Fruit fly (Drosophila melanogaster) whole organism, embryonic: Measurements from ENCODE around the gene Arpc2.
A peak's percentile ranks its signal among the peaks of the same experiment; 100 is the strongest.

ENCODE experiments used
- Adf1 ChIP-seq: fragments of 200-800 bp; sonication (Bioruptor generic); IDR thresholded peaks from 2 replicates; pipeline ENCODE4 v1.3.6; 2022; ENCODE audit warnings: missing biosample characterization, missing genetic modification characterization
- Antp ChIP-seq: fragments of 200-800 bp; sonication (Bioruptor generic); optimal IDR thresholded peaks from 3 replicates; lab custom pipeline; 2016; ENCODE audit warnings: missing biosample characterization, missing genetic modification characterization
- BEAF-32 ChIP-seq: fragments of 200-800 bp; sonication (Bioruptor generic); optimal IDR thresholded peaks from 3 replicates; lab custom pipeline; 2017; ENCODE audit warnings: missing biosample characterization, missing genetic modification characterization, mild to moderate bottlenecking, moderate library complexity, missing genetic modification reagents
- CG10147 ChIP-seq: fragments of 200-800 bp; sonication (Bioruptor generic); optimal IDR thresholded peaks from 2 replicates; lab custom pipeline; 2019; ENCODE audit warnings: missing biosample characterization, mild to moderate bottlenecking, missing genetic modification characterization, moderate library complexity
- CG10979 ChIP-seq: fragments of 200-800 bp; sonication (Bioruptor generic); optimal IDR thresholded peaks from 2 replicates; lab custom pipeline; 2018; ENCODE audit warnings: missing biosample characterization, mild to moderate bottlenecking, missing genetic modification characterization, moderate library complexity
- CG12071 ChIP-seq: fragments of 200-800 bp; sonication (Bioruptor generic); optimal IDR thresholded peaks from 3 replicates; lab custom pipeline; 2018; ENCODE audit warnings: missing biosample characterization, mild to moderate bottlenecking, missing genetic modification characterization
- CG15269 ChIP-seq: fragments of 200-800 bp; sonication (Bioruptor generic); optimal IDR thresholded peaks from 2 replicates; lab custom pipeline; 2018; ENCODE audit warnings: missing biosample characterization, mild to moderate bottlenecking, missing genetic modification characterization, moderate library complexity
- CG15514 ChIP-seq: fragments of 200-800 bp; sonication (Bioruptor generic); optimal IDR thresholded peaks from 3 replicates; lab custom pipeline; 2017; ENCODE audit warnings: missing biosample characterization, missing genetic modification characterization, mild to moderate bottlenecking, moderate library complexity, missing genetic modification reagents
- CG3407 ChIP-seq: fragments of 200-800 bp; sonication (Bioruptor generic); optimal IDR thresholded peaks from 2 replicates; lab custom pipeline; 2018; ENCODE audit warnings: missing biosample characterization, mild to moderate bottlenecking, missing genetic modification characterization
- CG34376 ChIP-seq: fragments of 200-800 bp; sonication (Bioruptor generic); optimal IDR thresholded peaks from 2 replicates; lab custom pipeline; 2018; ENCODE audit warnings: missing biosample characterization, mild to moderate bottlenecking, missing genetic modification characterization
- CG8290 ChIP-seq, 3 experiments: fragments of 200-800 bp; sonication (Bioruptor generic); optimal IDR thresholded peaks; 2 replicates each; lab custom pipeline; 2016 to 2019; ENCODE audit warnings: missing biosample characterization in 3 of 3, missing genetic modification characterization in 3 of 3, mild to moderate bottlenecking in 2 of 3, moderate library complexity in 1 of 3
- CG9609 ChIP-seq: fragments of 200-800 bp; sonication (Bioruptor generic); optimal IDR thresholded peaks from 3 replicates; lab custom pipeline; 2016; ENCODE audit warnings: missing biosample characterization, missing genetic modification characterization
- Dbx ChIP-seq: fragments of 200-800 bp; sonication (Bioruptor generic); IDR thresholded peaks from 3 replicates; pipeline ENCODE4 v1.3.6; 2022; ENCODE audit warnings: missing biosample characterization, missing genetic modification characterization
- Drgx ChIP-seq: fragments of 200-800 bp; sonication (Bioruptor generic); IDR thresholded peaks from 2 replicates; pipeline ENCODE4 v1.3.6; 2022; ENCODE audit warnings: missing biosample characterization, missing genetic modification characterization
- ERR ChIP-seq: fragments of 200-800 bp; sonication (Bioruptor generic); optimal IDR thresholded peaks from 2 replicates; lab custom pipeline; 2016; ENCODE audit warnings: missing biosample characterization, missing genetic modification characterization
- Ets65A ChIP-seq: fragments of 200-800 bp; sonication (Bioruptor generic); peaks from one replicate; lab custom pipeline; 2016; ENCODE audit warnings: missing biosample characterization, missing genetic modification characterization
- Fer1 ChIP-seq: fragments of 200-800 bp; sonication (Bioruptor generic); optimal IDR thresholded peaks from 2 replicates; lab custom pipeline; 2017; ENCODE audit warnings: missing biosample characterization, mild to moderate bottlenecking, missing genetic modification characterization
- GATAe ChIP-seq: fragments of 200-800 bp; sonication (Bioruptor generic); conservative IDR thresholded peaks from 2 replicates; pipeline ENCODE4 v1.3.6; 2022; ENCODE audit warnings: missing biosample characterization, missing genetic modification characterization
- Hmr ChIP-seq: fragments of 200-800 bp; sonication (Bioruptor generic); optimal IDR thresholded peaks from 3 replicates; lab custom pipeline; 2017; ENCODE audit warnings: mild to moderate bottlenecking, missing biosample characterization, missing genetic modification reagents, missing genetic modification characterization
- Hr78 ChIP-seq, 2 experiments: fragments of 200-800 bp in 1 of 2; fragments of >200 bp in 1 of 2; sonication (Bioruptor generic) in 1 of 2; optimal IDR thresholded peaks; 2 replicates each; lab custom pipeline; 2017 to 2019; ENCODE audit warnings: missing biosample characterization in 2 of 2, missing genetic modification characterization in 2 of 2, mild to moderate bottlenecking in 1 of 2, moderate library complexity in 1 of 2
- Kr ChIP-seq: fragments of 200-800 bp; sonication (Bioruptor generic); optimal IDR thresholded peaks from 2 replicates; lab custom pipeline; 2017; ENCODE audit warnings: missing biosample characterization, mild to moderate bottlenecking, missing genetic modification characterization
- Med ChIP-seq: fragments of 200-800 bp; sonication (Bioruptor generic); peaks from one replicate; lab custom pipeline; 2016; ENCODE audit warnings: missing biosample characterization, missing genetic modification characterization, mild to moderate bottlenecking, inconsistent platforms, moderate library complexity
- Mrtf ChIP-seq: fragments of 200-800 bp; sonication (Bioruptor generic); IDR thresholded peaks from 3 replicates; pipeline ENCODE4 v1.3.6; 2022; ENCODE audit warnings: missing biosample characterization, missing genetic modification characterization
- Oli ChIP-seq: fragments of 200-800 bp; sonication (Bioruptor generic); optimal IDR thresholded peaks from 2 replicates; lab custom pipeline; 2018; ENCODE audit warnings: missing biosample characterization, mild to moderate bottlenecking, missing genetic modification characterization, moderate library complexity
- Pdp1 ChIP-seq, 2 experiments: fragments of 200-800 bp; sonication (Bioruptor generic); optimal IDR thresholded peaks; 3 replicates each; lab custom pipeline; 2016; ENCODE audit warnings: missing biosample characterization in 2 of 2, missing genetic modification characterization in 2 of 2, mild to moderate bottlenecking in 1 of 2, moderate library complexity in 1 of 2
- Taf1 ChIP-seq: fragments of 200-800 bp; sonication (Bioruptor generic); IDR thresholded peaks from 2 replicates; pipeline ENCODE4 v1.3.6; 2022; ENCODE audit warnings: missing biosample characterization, missing genetic modification characterization
- YL-1 ChIP-seq: fragments of 200-800 bp; sonication (Bioruptor generic); optimal IDR thresholded peaks from 3 replicates; lab custom pipeline; 2017; ENCODE audit warnings: missing biosample characterization, mild to moderate bottlenecking, missing genetic modification characterization
- amos ChIP-seq: fragments of 200-800 bp; sonication (Bioruptor generic); IDR thresholded peaks from 2 replicates; pipeline ENCODE4 v1.3.6; 2022; ENCODE audit warnings: missing biosample characterization, missing genetic modification characterization; ENCODE audit not compliant: partially characterized antibody
- caup ChIP-seq: fragments of 200-800 bp; sonication (Bioruptor generic); optimal IDR thresholded peaks from 3 replicates; lab custom pipeline; 2017; ENCODE audit warnings: missing biosample characterization, mild to moderate bottlenecking, missing genetic modification characterization, moderate library complexity; ENCODE audit not compliant: severe bottlenecking
- chinmo ChIP-seq: fragments of 200-800 bp; sonication (Bioruptor generic); IDR thresholded peaks from 4 replicates; pipeline ENCODE4 v1.3.6; 2022; ENCODE audit warnings: missing biosample characterization, missing genetic modification characterization; ENCODE audit not compliant: partially characterized antibody
- ci ChIP-seq: fragments of 200-800 bp; sonication (Bioruptor generic); IDR thresholded peaks from 3 replicates; pipeline ENCODE4 v1.3.6; 2022; ENCODE audit warnings: missing biosample characterization, missing genetic modification characterization
- crol ChIP-seq: fragments of 200-800 bp; sonication (Bioruptor generic); IDR thresholded peaks from 2 replicates; pipeline ENCODE4 v1.3.6; 2022; ENCODE audit warnings: missing biosample characterization, missing genetic modification characterization
- eve ChIP-seq, 2 experiments: fragments of >200 bp; optimal IDR thresholded peaks; 2 replicates each; lab custom pipeline; 2017; ENCODE audit warnings: missing biosample characterization in 2 of 2, missing genetic modification characterization in 2 of 2
- exex ChIP-seq: fragments of 200-800 bp; sonication (Bioruptor generic); optimal IDR thresholded peaks from 4 replicates; lab custom pipeline; 2018; ENCODE audit warnings: missing biosample characterization, mild to moderate bottlenecking, missing genetic modification characterization, moderate library complexity
- ftz-f1 ChIP-seq: fragments of 200-800 bp; sonication (Bioruptor generic); optimal IDR thresholded peaks from 2 replicates; lab custom pipeline; 2016; ENCODE audit warnings: missing biosample characterization, missing genetic modification characterization
- grn ChIP-seq: fragments of 200-800 bp; sonication (Bioruptor generic); optimal IDR thresholded peaks from 3 replicates; lab custom pipeline; 2017; ENCODE audit warnings: missing biosample characterization, missing genetic modification characterization
- gsb-n ChIP-seq: fragments of 200-800 bp; sonication (Bioruptor generic); optimal IDR thresholded peaks from 3 replicates; lab custom pipeline; 2018; ENCODE audit warnings: missing biosample characterization, mild to moderate bottlenecking, missing genetic modification characterization
- hb ChIP-seq: fragments of 200-800 bp; sonication (Bioruptor generic); IDR thresholded peaks from 3 replicates; pipeline ENCODE4 v1.3.6; 2022; ENCODE audit warnings: missing biosample characterization, missing genetic modification characterization; ENCODE audit not compliant: partially characterized antibody
- hkb ChIP-seq, 2 experiments: fragments of 200-800 bp in 1 of 2; fragments of >200 bp in 1 of 2; sonication (Bioruptor generic) in 1 of 2; IDR thresholded peaks in 1 of 2; optimal IDR thresholded peaks in 1 of 2; 2 replicates each; pipeline versions ENCODE4 v1.3.6 to Lab custom; 2017 to 2022; ENCODE audit warnings: missing biosample characterization in 1 of 2, missing genetic modification characterization in 1 of 2
- jigr1 ChIP-seq: fragments of 200-800 bp; sonication (Bioruptor generic); IDR thresholded peaks from 3 replicates; pipeline ENCODE4 v1.3.6; 2022; ENCODE audit warnings: missing biosample characterization, missing genetic modification characterization
- kah ChIP-seq: fragments of 200-800 bp; sonication (Bioruptor generic); optimal IDR thresholded peaks from 2 replicates; lab custom pipeline; 2018; ENCODE audit warnings: missing biosample characterization, mild to moderate bottlenecking, missing genetic modification characterization
- lab ChIP-seq: fragments of 200-800 bp; sonication (Bioruptor generic); optimal IDR thresholded peaks from 3 replicates; lab custom pipeline; 2017; ENCODE audit warnings: missing biosample characterization, missing genetic modification characterization, mild to moderate bottlenecking, moderate library complexity, missing genetic modification reagents
- mirr ChIP-seq: fragments of 200-800 bp; sonication (Bioruptor generic); optimal IDR thresholded peaks from 3 replicates; lab custom pipeline; 2018; ENCODE audit warnings: missing biosample characterization, mild to moderate bottlenecking, missing genetic modification characterization
- pros ChIP-seq: fragments of 200-800 bp; sonication (Bioruptor generic); optimal IDR thresholded peaks from 3 replicates; lab custom pipeline; 2019; ENCODE audit warnings: missing biosample characterization, mild to moderate bottlenecking, missing genetic modification characterization, moderate library complexity
- sd ChIP-seq: fragments of 200-800 bp; sonication (Bioruptor generic); optimal IDR thresholded peaks from 3 replicates; lab custom pipeline; 2018; ENCODE audit warnings: missing biosample characterization, mild to moderate bottlenecking, missing genetic modification characterization, moderate library complexity
- sug ChIP-seq: fragments of 200-800 bp; optimal IDR thresholded peaks from 2 replicates; lab custom pipeline; 2019; ENCODE audit warnings: missing biosample characterization, mild to moderate bottlenecking, missing genetic modification characterization, moderate library complexity
- unc-4 ChIP-seq: fragments of 200-800 bp; sonication (Bioruptor generic); IDR thresholded peaks from 2 replicates; pipeline ENCODE4 v1.3.6; 2022; ENCODE audit warnings: missing biosample characterization, missing genetic modification characterization; ENCODE audit not compliant: partially characterized antibody

The Arpc2 gene

DNA sequence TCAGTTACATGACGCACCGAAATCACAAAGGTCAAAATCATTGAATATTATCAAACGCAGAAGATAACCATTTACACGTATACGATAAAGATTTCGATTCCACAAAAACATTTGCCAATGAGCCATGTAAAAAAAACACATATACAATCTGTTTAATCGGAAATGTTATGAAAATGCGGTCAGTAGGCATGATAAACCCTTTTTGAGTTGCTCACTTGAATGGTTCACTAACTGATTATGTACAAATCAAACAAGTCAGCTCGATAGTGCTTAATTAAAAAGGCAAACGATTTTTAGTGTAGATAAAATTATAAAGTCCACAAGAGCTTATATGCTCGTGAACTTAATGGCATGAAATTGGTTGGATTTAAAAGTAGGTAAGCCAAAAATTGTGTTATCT is 19.8 kb upstream of the Arpc2 start:
- TF ChIP-seq caup (GFP tag; lab: Kevin White, UChicago), result no peak
- TF ChIP-seq sug (tag; lab: Kevin White, UChicago), result peak; percentile 54
- TF ChIP-seq Pdp1 (GFP tag; optimal IDR thresholded peaks at IDR 0.05; lab: Kevin White, UChicago), result peak in 1 of 2 experiments; percentile 5
- 0 out of 2 replicates have a peak, but pooled peaks have one; percentile 41 for TF ChIP-seq GATAe (GFP tag; lab: Robert Waterston, UW)
- peak; percentile 87 for TF ChIP-seq exex
- TF ChIP-seq mirr, result peak; percentile 90
- TF ChIP-seq grn (GFP tag; lab: Kevin White, UChicago), result peak; percentile 86
- TF ChIP-seq Hmr (GFP tag; lab: Kevin White, UChicago), result peak; percentile 8
- peak in 1 of 2 experiments; percentile 41 for TF ChIP-seq eve (GFP tag; optimal IDR thresholded peaks at IDR 0.05; lab: Kevin White, UChicago)
- TF ChIP-seq sd (tag; lab: Kevin White, UChicago), result peak; percentile 53
- TF ChIP-seq amos (GFP tag; lab: Robert Waterston, UW), result no peak
- TF ChIP-seq CG34376 (GFP tag; lab: Kevin White, UChicago), result peak; percentile 77
- TF ChIP-seq Mrtf, result no peak
- peak in 1 of 2 experiments; percentile 23 for TF ChIP-seq Hr78 (GFP tag; optimal IDR thresholded peaks at IDR 0.05; lab: Kevin White, UChicago)

DNA sequence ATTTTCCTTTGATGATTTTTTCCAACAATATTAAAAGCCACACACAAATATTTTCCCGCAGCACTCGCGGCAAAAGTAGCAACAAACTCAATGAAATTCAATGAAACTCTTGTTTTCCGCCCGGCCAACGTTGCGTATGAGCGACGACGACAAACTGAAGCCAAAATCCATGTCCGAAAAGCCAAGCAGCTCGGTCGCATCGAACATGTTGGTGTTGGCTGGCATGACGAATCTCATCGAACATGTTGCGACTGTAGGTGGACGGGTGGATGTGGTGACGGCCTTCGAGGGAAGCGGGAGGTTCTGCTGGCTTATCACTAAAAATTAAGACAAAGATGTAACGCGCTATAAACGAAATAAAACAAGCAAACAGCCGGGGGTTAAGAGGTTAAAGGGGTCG is 17.6 kb upstream of the Arpc2 start:
- TF ChIP-seq Antp, result no peak
- peak; percentile 76 for TF ChIP-seq Med (GFP tag; lab: Kevin White, UChicago)
- TF ChIP-seq sd (tag; lab: Kevin White, UChicago), result peak; percentile 65
- no peak for TF ChIP-seq YL-1 (GFP tag; lab: Kevin White, UChicago)
- TF ChIP-seq Oli, result no peak
- no peak for TF ChIP-seq kah (GFP tag; lab: Kevin White, UChicago)
- no peak for TF ChIP-seq Drgx (GFP tag; lab: Robert Waterston, UW)
- no peak for TF ChIP-seq Kr (GFP tag; lab: Kevin White, UChicago)
- TF ChIP-seq gsb-n, result peak; percentile 1
- peak; percentile 61; the same call in 1 of the 4 replicates for TF ChIP-seq chinmo
- peak; percentile 35 for TF ChIP-seq lab (GFP tag; lab: Kevin White, UChicago)
- TF ChIP-seq hb, result no peak
- no peak for TF ChIP-seq BEAF-32 (GFP tag; lab: Kevin White, UChicago)
- peak; percentile 75 for TF ChIP-seq ftz-f1
- no peak for TF ChIP-seq pros
- TF ChIP-seq CG9609, result no peak
- no peak for TF ChIP-seq hkb (optimal IDR thresholded peaks at IDR 0.05; lab: Kevin White, UChicago)
- TF ChIP-seq hkb (GFP tag; IDR thresholded peaks at IDR 0.05; lab: Robert Waterston, UW), result peak; percentile 21; the same call in 1 of the 2 replicates
- TF ChIP-seq CG3407 (GFP tag; lab: Kevin White, UChicago), result no peak
- TF ChIP-seq Adf1 (GFP tag; lab: Robert Waterston, UW), result peak; percentile 12; the same call in 1 of the 2 replicates
- TF ChIP-seq unc-4 (GFP tag; lab: Robert Waterston, UW), result no peak
- TF ChIP-seq jigr1 (GFP tag; lab: Robert Waterston, UW), result no peak
- TF ChIP-seq CG10979, result no peak
- TF ChIP-seq Fer1 (GFP tag; lab: Kevin White, UChicago), result peak; percentile 13
- TF ChIP-seq Taf1 (GFP tag; lab: Robert Waterston, UW), result no peak
- no peak for TF ChIP-seq ERR (GFP tag; lab: Kevin White, UChicago)
- TF ChIP-seq CG10147 (GFP tag; lab: Kevin White, UChicago), result peak; percentile 13
- TF ChIP-seq ci (GFP tag; lab: Robert Waterston, UW), result peak; percentile 28; the same call in 1 of the 3 replicates
- TF ChIP-seq CG8290 (GFP tag; optimal IDR thresholded peaks at IDR 0.05; lab: Kevin White, UChicago), result no peak
- peak in 1 of 2 experiments; percentile 39 for TF ChIP-seq CG8290 (tag; optimal IDR thresholded peaks at IDR 0.05; lab: Kevin White, UChicago)
- TF ChIP-seq CG15269 (tag; lab: Kevin White, UChicago), result peak; percentile 16
- peak; percentile 74 for TF ChIP-seq crol (GFP tag; lab: Robert Waterston, UW)
- TF ChIP-seq Ets65A (GFP tag; lab: Kevin White, UChicago), result peak; percentile 63
- TF ChIP-seq CG15514 (GFP tag; lab: Kevin White, UChicago), result peak; percentile 24
- peak; percentile 6 for TF ChIP-seq CG34376 (GFP tag; lab: Kevin White, UChicago)
- TF ChIP-seq Dbx, result 0 out of 3 replicates have a peak, but pooled peaks have one; percentile 32
- TF ChIP-seq CG12071 (GFP tag; lab: Kevin White, UChicago), result peak; percentile 45
